Worm (Caenorhabditis elegans): Measurements from ENCODE around the gene tmc-1.

DNA sequence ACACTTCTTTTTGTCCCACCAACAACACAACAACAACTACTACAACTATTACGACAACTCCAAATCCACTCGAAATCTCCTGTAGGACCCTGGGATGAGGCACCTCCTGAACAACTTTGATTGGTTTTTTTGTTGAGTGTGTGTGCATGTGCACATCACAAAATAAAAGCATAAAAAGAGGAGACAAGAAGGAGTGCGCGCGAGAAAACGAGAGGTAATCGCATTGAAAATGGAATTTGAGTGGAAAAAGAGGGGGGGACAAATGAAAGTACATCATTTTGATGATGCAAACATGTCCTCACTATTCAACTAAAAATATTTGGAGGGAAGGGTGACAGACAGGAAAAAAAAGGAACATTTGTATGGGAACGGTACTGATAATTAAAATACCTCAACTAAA is 23.5 kb downstream of the tmc-1 start:
- TF ChIP-seq lin-39 (tag; optimal IDR thresholded peaks at IDR 0.05) (no peak), zip-2 (tag; optimal IDR thresholded peaks at IDR 0.05) (no peak), attf-4 (tag; optimal IDR thresholded peaks at IDR 0.05) (no peak), lin-15B (tag; optimal IDR thresholded peaks at IDR 0.05) (no peak), saeg-2 (GFP tag; IDR thresholded peaks at IDR 0.05) (no peak), pha-4 (GFP tag; IDR thresholded peaks at IDR 0.05) (no peak), pha-4 (tag; optimal IDR thresholded peaks at IDR 0.05) (no peak), nhr-6 (tag; optimal IDR thresholded peaks at IDR 0.05) (no peak), lir-3 (tag; optimal IDR thresholded peaks at IDR 0.05) (no peak), mdl-1 (tag; optimal IDR thresholded peaks at IDR 0.05) (no peak), unc-130 (GFP tag; optimal IDR thresholded peaks at IDR 0.05) (no peak), fos-1 (tag; optimal IDR thresholded peaks at IDR 0.05) (no peak), nhr-25 (tag; optimal IDR thresholded peaks at IDR 0.05; ENCODE audit: borderline replicate concordance, insufficient read depth) (no peak), daf-12 (tag; optimal IDR thresholded peaks at IDR 0.05) (no peak), nhr-11 (tag; optimal IDR thresholded peaks at IDR 0.05) (no peak)

All from whole organism, L4 larva.